Worm (Caenorhabditis elegans) whole organism, L3 larva: ENCODE data around the gene srj-49.

Experiments
- ama-1 ChIP-seq: fragments of 150-350 bp; optimal IDR thresholded peaks from 2 replicates; lab custom pipeline; 2018
- elt-2 ChIP-seq: sonication (generic microtip); optimal IDR thresholded peaks from 2 replicates; lab custom pipeline; 2016; ENCODE audit warnings: missing genetic modification reagents, mild to moderate bottlenecking, missing genetic modification characterization, missing compliant biosample characterization
- elt-3 ChIP-seq, 3 experiments: fragments of 150-350 bp in 1 of 3; sonication (generic microtip) in 2 of 3; optimal IDR thresholded peaks; 2 replicates in 2 of 3; 4 replicates in 1 of 3; lab custom pipeline; 2014 to 2017; ENCODE audit warnings: missing biosample characterization in 3 of 3, missing genetic modification characterization in 3 of 3
- lin-15B ChIP-seq: fragments of 150-350 bp; optimal IDR thresholded peaks from 2 replicates; lab custom pipeline; 2014; ENCODE audit warnings: missing biosample characterization, missing genetic modification characterization
- lin-39 ChIP-seq: fragments of 150-350 bp; optimal IDR thresholded peaks from 2 replicates; lab custom pipeline; 2018; ENCODE audit warnings: missing biosample characterization, missing genetic modification reagents, missing genetic modification characterization
- nfya-1 ChIP-seq: sonication (generic microtip); optimal IDR thresholded peaks from 2 replicates; lab custom pipeline; 2017; ENCODE audit warnings: missing genetic modification characterization, mild to moderate bottlenecking, missing compliant biosample characterization, antibody characterized with exemption, moderate library complexity; ENCODE audit not compliant: insufficient read depth
- nhr-23 ChIP-seq: fragments of 150-350 bp; optimal IDR thresholded peaks from 2 replicates; lab custom pipeline; 2014; ENCODE audit warnings: missing biosample characterization, missing genetic modification reagents, missing genetic modification characterization
- nhr-28 ChIP-seq: fragments of 150-350 bp; optimal IDR thresholded peaks from 2 replicates; lab custom pipeline; 2014; ENCODE audit warnings: missing biosample characterization, missing genetic modification characterization
- pha-4 ChIP-seq: fragments of 150-350 bp; optimal IDR thresholded peaks from 2 replicates; lab custom pipeline; 2014; ENCODE audit warnings: missing biosample characterization, missing genetic modification reagents, missing genetic modification characterization
- tbx-2 ChIP-seq: sonication (generic microtip); optimal IDR thresholded peaks from 2 replicates; lab custom pipeline; 2016; ENCODE audit warnings: mild to moderate bottlenecking, missing genetic modification characterization, missing compliant biosample characterization
- zag-1 ChIP-seq: fragments of 150-350 bp; optimal IDR thresholded peaks from 2 replicates; lab custom pipeline; 2014; ENCODE audit warnings: missing biosample characterization, missing genetic modification characterization

DNA sequence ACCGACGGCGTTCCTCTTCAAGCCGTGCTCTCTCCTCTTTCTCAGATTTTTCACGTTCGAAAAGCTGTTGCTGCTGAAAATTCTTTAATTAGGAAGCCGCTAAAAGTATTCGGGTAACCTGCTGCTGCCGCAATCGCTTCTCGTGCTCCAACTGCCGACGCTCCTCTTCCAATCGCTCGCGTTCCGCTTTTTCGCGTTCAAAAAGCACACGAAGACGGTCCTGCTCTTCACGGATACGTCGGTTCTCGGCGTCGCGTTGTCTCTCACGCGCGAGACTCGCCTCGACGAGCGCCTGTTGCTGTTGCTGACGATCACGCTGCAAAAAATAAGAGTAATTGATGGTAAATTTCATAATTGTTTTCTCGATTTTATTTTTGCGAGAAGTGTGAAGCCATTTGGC lies 47.5 kb downstream of the srj-49 start:
- TF ChIP-seq elt-2 (tag; lab: Kevin White, UChicago) = no peak
- TF ChIP-seq pha-4 = no peak
- no peak for TF ChIP-seq elt-3 (tag; optimal IDR thresholded peaks at IDR 0.05; lab: Kevin White, UChicago)
- no peak for TF ChIP-seq lin-15B
- no peak for TF ChIP-seq nfya-1 (tag; lab: Kevin White, UChicago)
- TF ChIP-seq nhr-28 (tag; lab: Kevin White, UChicago) = no peak
- TF ChIP-seq zag-1 = no peak
- TF ChIP-seq tbx-2 (tag; lab: Kevin White, UChicago) = no peak
- TF ChIP-seq nhr-23 (tag; lab: Kevin White, UChicago) = no peak
- no peak for TF ChIP-seq ama-1 (lab: Kevin White, UChicago)
- TF ChIP-seq lin-39 (tag; lab: Kevin White, UChicago) = no peak
